Worm (Caenorhabditis elegans) whole organism, late embryonic: ENCODE results near the gene sra-33.

Source experiments
- C08G9.2 ChIP-seq: sonication (generic microtip); optimal IDR thresholded peaks from 2 replicates; lab custom pipeline; 2016; ENCODE audit warnings: mild to moderate bottlenecking, missing genetic modification characterization, moderate library complexity, missing compliant biosample characterization
- K02D7.2 ChIP-seq: sonication (generic microtip); optimal IDR thresholded peaks from 2 replicates; lab custom pipeline; 2017; ENCODE audit warnings: mild to moderate bottlenecking, missing genetic modification characterization, missing compliant biosample characterization
- K09A11.1 ChIP-seq: sonication (generic microtip); optimal IDR thresholded peaks from 2 replicates; lab custom pipeline; 2017; ENCODE audit warnings: antibody characterized with exemption, mild to moderate bottlenecking, missing genetic modification characterization, missing compliant biosample characterization; ENCODE audit not compliant: insufficient read depth
- Y22D7AL.16 ChIP-seq: sonication (generic microtip); optimal IDR thresholded peaks from 2 replicates; lab custom pipeline; 2016; ENCODE audit warnings: missing genetic modification characterization, missing compliant biosample characterization
- ama-1 ChIP-seq: fragments of 150-350 bp; optimal IDR thresholded peaks from 2 replicates; lab custom pipeline; 2014
- ceh-14 ChIP-seq: sonication (generic microtip); optimal IDR thresholded peaks from 2 replicates; lab custom pipeline; 2016; ENCODE audit warnings: missing genotype, missing genetic modification characterization, missing compliant biosample characterization
- ceh-19 ChIP-seq: fragments of 200-800 bp; sonication (Bioruptor generic); optimal IDR thresholded peaks from 2 replicates; lab custom pipeline; 2018; ENCODE audit warnings: mild to moderate bottlenecking, missing genetic modification characterization, missing compliant biosample characterization
- ceh-22 ChIP-seq: sonication (generic microtip); optimal IDR thresholded peaks from 2 replicates; lab custom pipeline; 2017; ENCODE audit warnings: missing biosample characterization, missing genetic modification characterization
- ceh-30 ChIP-seq: fragments of 150-350 bp; optimal IDR thresholded peaks from 2 replicates; lab custom pipeline; 2014; ENCODE audit warnings: missing biosample characterization, missing genetic modification characterization
- ceh-34 ChIP-seq: sonication (generic microtip); optimal IDR thresholded peaks from 2 replicates; lab custom pipeline; 2016; ENCODE audit warnings: mild to moderate bottlenecking, missing genetic modification characterization, missing compliant biosample characterization
- ceh-48 ChIP-seq: sonication (generic microtip); optimal IDR thresholded peaks from 2 replicates; lab custom pipeline; 2016; ENCODE audit warnings: missing genetic modification characterization, inconsistent platforms, missing compliant biosample characterization
- ceh-9 ChIP-seq: sonication (generic microtip); optimal IDR thresholded peaks from 2 replicates; lab custom pipeline; 2016; ENCODE audit warnings: mild to moderate bottlenecking, missing genetic modification characterization, inconsistent platforms, missing compliant biosample characterization
- che-1 ChIP-seq: sonication (generic microtip); optimal IDR thresholded peaks from 2 replicates; lab custom pipeline; 2016; ENCODE audit warnings: mild to moderate bottlenecking, missing genetic modification characterization, missing compliant biosample characterization
- dmd-4 ChIP-seq: sonication (generic microtip); optimal IDR thresholded peaks from 2 replicates; lab custom pipeline; 2016; ENCODE audit warnings: borderline replicate concordance, missing genetic modification characterization, missing compliant biosample characterization
- dve-1 ChIP-seq: sonication (generic microtip); optimal IDR thresholded peaks from 2 replicates; lab custom pipeline; 2017; ENCODE audit warnings: antibody characterized with exemption, mild to moderate bottlenecking, missing genetic modification characterization, missing compliant biosample characterization
- fax-1 ChIP-seq: sonication (generic microtip); optimal IDR thresholded peaks from 2 replicates; lab custom pipeline; 2016; ENCODE audit warnings: missing genotype, missing genetic modification characterization, missing compliant biosample characterization
- hlh-13 ChIP-seq: fragments of 200-800 bp; sonication (Bioruptor generic); optimal IDR thresholded peaks from 2 replicates; lab custom pipeline; 2018; ENCODE audit warnings: mild to moderate bottlenecking, missing genetic modification characterization, missing compliant biosample characterization
- hlh-30 ChIP-seq: sonication (generic microtip); optimal IDR thresholded peaks from 2 replicates; lab custom pipeline; 2017; ENCODE audit warnings: antibody characterized with exemption, missing genetic modification characterization, missing compliant biosample characterization; ENCODE audit not compliant: insufficient read depth
- madf-2 ChIP-seq: sonication (generic microtip); optimal IDR thresholded peaks from 2 replicates; lab custom pipeline; 2017; ENCODE audit warnings: missing genetic modification characterization, missing compliant biosample characterization
- nhr-11 ChIP-seq: fragments of 150-350 bp; optimal IDR thresholded peaks from 2 replicates; lab custom pipeline; 2014; ENCODE audit warnings: missing biosample characterization, missing genetic modification characterization
- nhr-232 ChIP-seq: sonication (generic microtip); optimal IDR thresholded peaks from 2 replicates; lab custom pipeline; 2016; ENCODE audit warnings: missing genetic modification characterization, missing compliant biosample characterization
- odd-2 ChIP-seq: sonication (generic microtip); optimal IDR thresholded peaks from 2 replicates; lab custom pipeline; 2017; ENCODE audit warnings: antibody characterized with exemption, mild to moderate bottlenecking, missing genetic modification characterization, missing compliant biosample characterization
- pag-3 ChIP-seq: sonication (generic microtip); optimal IDR thresholded peaks from 2 replicates; lab custom pipeline; 2016; ENCODE audit warnings: missing compliant biosample characterization, missing genetic modification characterization, borderline replicate concordance
- pat-9 ChIP-seq: fragments of 200-800 bp; sonication (Bioruptor generic); optimal IDR thresholded peaks from 2 replicates; lab custom pipeline; 2018; ENCODE audit warnings: mild to moderate bottlenecking, missing genetic modification characterization, moderate library complexity, missing compliant biosample characterization
- pha-2 ChIP-seq: sonication (generic microtip); optimal IDR thresholded peaks from 2 replicates; lab custom pipeline; 2017; ENCODE audit warnings: mild to moderate bottlenecking, missing genetic modification characterization, missing compliant biosample characterization
- pha-4 ChIP-seq: fragments of 150-350 bp; optimal IDR thresholded peaks from 2 replicates; lab custom pipeline; 2018; ENCODE audit warnings: missing biosample characterization, missing genetic modification reagents, missing genetic modification characterization
- ref-2 ChIP-seq: sonication (generic microtip); optimal IDR thresholded peaks from 2 replicates; lab custom pipeline; 2016; ENCODE audit warnings: missing genetic modification characterization, missing compliant biosample characterization
- sdc-2 ChIP-seq: sonication (generic microtip); optimal IDR thresholded peaks from 2 replicates; lab custom pipeline; 2016; ENCODE audit warnings: missing genotype, missing genetic modification characterization, missing compliant biosample characterization
- sox-2 ChIP-seq: fragments of 200-800 bp; sonication (Bioruptor generic); IDR thresholded peaks from 2 replicates; pipeline ENCODE4 v1.3.6; 2022; ENCODE audit warnings: missing genetic modification reagents, missing genetic modification characterization, missing compliant biosample characterization
- sox-4 ChIP-seq: sonication (generic microtip); optimal IDR thresholded peaks from 2 replicates; lab custom pipeline; 2017; ENCODE audit warnings: mild to moderate bottlenecking, missing genetic modification characterization, inconsistent platforms, missing compliant biosample characterization
- tbx-7 ChIP-seq: sonication (generic microtip); optimal IDR thresholded peaks from 2 replicates; lab custom pipeline; 2016; ENCODE audit warnings: missing genotype, missing genetic modification characterization, missing compliant biosample characterization
- ttx-3 ChIP-seq: sonication (generic microtip); optimal IDR thresholded peaks from 2 replicates; lab custom pipeline; 2016; ENCODE audit warnings: missing genetic modification reagents, missing genetic modification characterization, missing compliant biosample characterization
- unc-86 ChIP-seq: sonication (generic microtip); optimal IDR thresholded peaks from 2 replicates; lab custom pipeline; 2016; ENCODE audit warnings: missing genetic modification characterization, missing compliant biosample characterization

sra-33 gene

ce11 chrII:4495844-4496243 is 41.2 kb downstream of the sra-33 start:
- TF ChIP-seq sdc-2 (tag; lab: Kevin White, UChicago) (no peak), ama-1 (lab: Kevin White, UChicago) (no peak), ref-2 (tag; lab: Kevin White, UChicago) (no peak), ceh-14 (tag; lab: Kevin White, UChicago) (no peak), ceh-19 (no peak), che-1 (tag; lab: Kevin White, UChicago) (no peak)
- TF ChIP-seq, all 69 proteins: peak for 0

DNA sequence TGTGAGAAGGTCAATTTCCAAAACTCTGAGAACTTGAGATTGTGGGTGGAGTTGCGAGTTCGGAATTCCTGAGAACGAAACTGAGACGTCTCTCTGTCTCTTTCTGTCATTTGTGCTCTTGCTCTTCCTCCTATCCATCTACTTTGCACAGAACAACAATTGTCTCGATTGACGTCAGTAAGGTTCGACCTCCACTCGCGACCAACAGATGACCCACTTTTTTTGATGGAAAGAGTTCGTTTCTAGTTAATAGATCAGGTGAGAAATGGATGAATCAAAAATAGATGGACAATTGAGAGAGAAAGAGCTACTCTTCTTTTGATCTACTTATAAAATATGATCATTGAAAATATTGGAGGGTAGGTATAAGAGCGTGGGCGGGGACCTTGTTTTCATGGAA is 42.5 kb downstream of the sra-33 start:
- TF ChIP-seq ref-2 (tag; lab: Kevin White, UChicago) (no peak), ceh-9 (tag; lab: Kevin White, UChicago) (no peak), K09A11.1 (tag; lab: Kevin White, UChicago) (no peak), Y22D7AL.16 (tag; lab: Kevin White, UChicago) (no peak), madf-2 (tag; lab: Kevin White, UChicago) (no peak), pat-9 (tag; lab: Kevin White, UChicago) (no peak), ceh-22 (tag; lab: Kevin White, UChicago) (no peak), pha-2 (tag; lab: Kevin White, UChicago) (no peak), odd-2 (tag; lab: Kevin White, UChicago) (no peak), ceh-34 (no peak), sox-4 (no peak), unc-86 (tag; lab: Kevin White, UChicago) (no peak)

DNA sequence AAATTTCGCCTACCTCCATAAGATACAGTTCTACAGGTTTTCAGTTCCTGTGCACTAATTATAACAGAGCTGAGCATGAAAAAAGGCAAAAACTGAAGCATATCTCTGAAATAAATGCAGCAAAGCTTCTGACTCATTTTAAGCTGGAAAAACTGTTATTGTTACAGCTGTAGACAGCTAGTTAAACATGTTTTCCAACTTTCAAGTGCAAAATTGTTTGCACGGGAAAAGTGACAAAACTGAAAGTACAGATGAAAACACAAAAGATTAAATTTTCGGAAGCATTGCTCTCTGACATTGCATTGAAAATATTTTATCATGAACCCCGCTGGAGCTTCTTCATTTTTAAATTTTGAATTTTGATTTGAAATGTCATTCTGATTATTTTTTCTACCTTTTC is 46.3 kb downstream of the sra-33 start, which contains the start of gene T05C1.5:
T05C1.5 (minus strand) TSS at position 101 of the 400 bp plus-strand sequence.
- TF ChIP-seq ttx-3 (tag; lab: Kevin White, UChicago) (no peak), sox-2 (GFP tag; lab: Robert Waterston, UW) (no peak), dve-1 (tag; lab: Kevin White, UChicago) (no peak), ceh-48 (tag; lab: Kevin White, UChicago) (no peak), K02D7.2 (tag; lab: Kevin White, UChicago) (no peak)

- TF ChIP-seq ama-1 (lab: Kevin White, UChicago) (no peak), hlh-30 (no peak), hlh-13 (GFP tag; lab: Kevin White, UChicago) (no peak), dve-1 (tag; lab: Kevin White, UChicago) (no peak), pag-3 (tag; lab: Kevin White, UChicago) (no peak), nhr-11 (tag; lab: Kevin White, UChicago) (no peak), pha-4 (tag; lab: Kevin White, UChicago) (no peak), madf-2 (tag; lab: Kevin White, UChicago) (no peak), nhr-232 (tag; lab: Kevin White, UChicago) (no peak), ceh-30 (no peak), sox-4 (no peak), ceh-34 (no peak), C08G9.2 (tag; lab: Kevin White, UChicago) (no peak), ceh-22 (tag; lab: Kevin White, UChicago) (no peak), dmd-4 (no peak), tbx-7 (tag; lab: Kevin White, UChicago) (no peak), fax-1 (tag; lab: Kevin White, UChicago) (no peak)
Observed at ce11 chrII:4489288-4489687, 47.8 kb downstream of the sra-33 start, which contains the start of gene T05C1.3. Gene T05C1.3 (minus strand): TSS chrII:4489388.
